Worm (Caenorhabditis elegans) whole organism, mixed stage, embryonic: ENCODE data around the gene pdl-1.

ENCODE experiments used
- M03D4.4 ChIP-seq: sonication (generic microtip); optimal IDR thresholded peaks from 2 replicates; lab custom pipeline; 2017; ENCODE audit warnings: mild to moderate bottlenecking, missing genetic modification characterization, missing compliant biosample characterization
- bed-3 ChIP-seq: fragments of 200-800 bp; sonication (Bioruptor generic); optimal IDR thresholded peaks from 3 replicates; lab custom pipeline; 2018; ENCODE audit warnings: mild to moderate bottlenecking, missing genetic modification characterization, moderate library complexity, missing compliant biosample characterization
- blmp-1 ChIP-seq: fragments of 150-350 bp; optimal IDR thresholded peaks from 2 replicates; lab custom pipeline; 2014; ENCODE audit warnings: missing biosample characterization, missing genetic modification characterization
- ceh-39 ChIP-seq: fragments of 150-350 bp; optimal IDR thresholded peaks from 2 replicates; lab custom pipeline; 2014; ENCODE audit warnings: missing biosample characterization, missing genetic modification characterization
- ceh-43 ChIP-seq: fragments of 200-800 bp; sonication (Bioruptor generic); optimal IDR thresholded peaks from 2 replicates; lab custom pipeline; 2018; ENCODE audit warnings: mild to moderate bottlenecking, missing genetic modification characterization, moderate library complexity, missing compliant biosample characterization
- ceh-83 ChIP-seq: fragments of 200-800 bp; sonication (Bioruptor generic); optimal IDR thresholded peaks from 2 replicates; lab custom pipeline; 2018; ENCODE audit warnings: mild to moderate bottlenecking, missing genetic modification characterization, missing compliant biosample characterization
- ces-1 ChIP-seq: fragments of 150-350 bp; optimal IDR thresholded peaks from 2 replicates; lab custom pipeline; 2014; ENCODE audit warnings: missing biosample characterization, missing genetic modification reagents, missing genetic modification characterization
- cnd-1 ChIP-seq: fragments of 200-800 bp; sonication (Bioruptor generic); optimal IDR thresholded peaks from 2 replicates; lab custom pipeline; 2018; ENCODE audit warnings: mild to moderate bottlenecking, missing genetic modification characterization, missing compliant biosample characterization
- elt-1 ChIP-seq: sonication (generic microtip); optimal IDR thresholded peaks from 2 replicates; lab custom pipeline; 2017; ENCODE audit warnings: missing genetic modification characterization, mild to moderate bottlenecking, missing compliant biosample characterization, antibody characterized with exemption, moderate library complexity, borderline replicate concordance; ENCODE audit not compliant: insufficient read depth
- elt-3 ChIP-seq: fragments of 150-350 bp; optimal IDR thresholded peaks from 2 replicates; lab custom pipeline; 2014; ENCODE audit warnings: missing biosample characterization, missing genetic modification characterization
- flh-1 ChIP-seq: fragments of 200-800 bp; sonication (Bioruptor generic); optimal IDR thresholded peaks from 2 replicates; lab custom pipeline; 2018; ENCODE audit warnings: mild to moderate bottlenecking, missing genetic modification characterization, moderate library complexity, missing compliant biosample characterization
- ham-2 ChIP-seq: fragments of 200-800 bp; sonication (Bioruptor generic); optimal IDR thresholded peaks from 2 replicates; lab custom pipeline; 2018; ENCODE audit warnings: mild to moderate bottlenecking, missing genetic modification characterization, missing compliant biosample characterization
- lin-13 ChIP-seq: fragments of 150-350 bp; optimal IDR thresholded peaks from 2 replicates; lab custom pipeline; 2014; ENCODE audit warnings: missing biosample characterization, missing genetic modification characterization
- lin-32 ChIP-seq: fragments of 200-800 bp; sonication (Bioruptor generic); optimal IDR thresholded peaks from 2 replicates; lab custom pipeline; 2018; ENCODE audit warnings: mild to moderate bottlenecking, missing genetic modification characterization, missing compliant biosample characterization
- mep-1 ChIP-seq: fragments of 150-350 bp; optimal IDR thresholded peaks from 2 replicates; lab custom pipeline; 2017; ENCODE audit warnings: missing biosample characterization, missing genetic modification reagents, missing genetic modification characterization, inconsistent platforms
- mls-2 ChIP-seq: sonication (generic microtip); optimal IDR thresholded peaks from 2 replicates; lab custom pipeline; 2016; ENCODE audit warnings: mild to moderate bottlenecking, missing genetic modification characterization, moderate library complexity, missing compliant biosample characterization
- nhr-12 ChIP-seq: fragments of 150-350 bp; optimal IDR thresholded peaks from 2 replicates; lab custom pipeline; 2014; ENCODE audit warnings: missing biosample characterization, missing genetic modification characterization
- nhr-2 ChIP-seq: fragments of 150-350 bp; optimal IDR thresholded peaks from 2 replicates; lab custom pipeline; 2014; ENCODE audit warnings: missing biosample characterization, missing genetic modification characterization
- nhr-237 ChIP-seq: fragments of 150-350 bp; optimal IDR thresholded peaks from 2 replicates; lab custom pipeline; 2014; ENCODE audit warnings: missing biosample characterization, missing genetic modification characterization
- nhr-28 ChIP-seq: fragments of 150-350 bp; optimal IDR thresholded peaks from 2 replicates; lab custom pipeline; 2014; ENCODE audit warnings: missing biosample characterization, missing genetic modification characterization
- nhr-76 ChIP-seq: sonication (generic microtip); optimal IDR thresholded peaks from 2 replicates; lab custom pipeline; 2017; ENCODE audit warnings: missing biosample characterization, missing genetic modification characterization
- pha-4 ChIP-seq: fragments of 150-350 bp; optimal IDR thresholded peaks from 2 replicates; lab custom pipeline; 2018; ENCODE audit warnings: missing biosample characterization, missing genetic modification reagents, missing genetic modification characterization
- sem-2 ChIP-seq: fragments of 200-800 bp; sonication (Bioruptor generic); optimal IDR thresholded peaks from 2 replicates; lab custom pipeline; 2018; ENCODE audit warnings: mild to moderate bottlenecking, missing genetic modification characterization, missing compliant biosample characterization
- snpc-4 ChIP-seq: fragments of 150-350 bp; optimal IDR thresholded peaks from 2 replicates; lab custom pipeline; 2014; ENCODE audit warnings: missing biosample characterization, missing genetic modification characterization
- sptf-1 ChIP-seq: sonication (generic microtip); optimal IDR thresholded peaks from 2 replicates; lab custom pipeline; 2017; ENCODE audit warnings: mild to moderate bottlenecking, missing genetic modification characterization, moderate library complexity, missing compliant biosample characterization
- tbx-8 ChIP-seq: fragments of 200-800 bp; sonication (Bioruptor generic); optimal IDR thresholded peaks from 2 replicates; lab custom pipeline; 2018; ENCODE audit warnings: mild to moderate bottlenecking, missing genetic modification characterization, moderate library complexity, missing compliant biosample characterization
- unc-120 ChIP-seq: sonication (generic microtip); optimal IDR thresholded peaks from 2 replicates; lab custom pipeline; 2017; ENCODE audit warnings: missing genetic modification characterization, missing compliant biosample characterization; ENCODE audit not compliant: poor library complexity, severe bottlenecking
- unc-39 ChIP-seq: fragments of 150-350 bp; optimal IDR thresholded peaks from 2 replicates; lab custom pipeline; 2014; ENCODE audit warnings: missing biosample characterization, missing genetic modification characterization
- unc-62 ChIP-seq: fragments of 150-350 bp; optimal IDR thresholded peaks from 2 replicates; lab custom pipeline; 2014; ENCODE audit warnings: missing biosample characterization, missing genetic modification reagents, missing genetic modification characterization
- zip-8 ChIP-seq: fragments of 150-350 bp; optimal IDR thresholded peaks from 2 replicates; lab custom pipeline; 2014; ENCODE audit warnings: missing biosample characterization, missing genetic modification characterization
- ztf-11 ChIP-seq: fragments of 150-350 bp; optimal IDR thresholded peaks from 2 replicates; lab custom pipeline; 2014; ENCODE audit warnings: missing biosample characterization, missing genetic modification characterization

Gene pdl-1

DNA sequence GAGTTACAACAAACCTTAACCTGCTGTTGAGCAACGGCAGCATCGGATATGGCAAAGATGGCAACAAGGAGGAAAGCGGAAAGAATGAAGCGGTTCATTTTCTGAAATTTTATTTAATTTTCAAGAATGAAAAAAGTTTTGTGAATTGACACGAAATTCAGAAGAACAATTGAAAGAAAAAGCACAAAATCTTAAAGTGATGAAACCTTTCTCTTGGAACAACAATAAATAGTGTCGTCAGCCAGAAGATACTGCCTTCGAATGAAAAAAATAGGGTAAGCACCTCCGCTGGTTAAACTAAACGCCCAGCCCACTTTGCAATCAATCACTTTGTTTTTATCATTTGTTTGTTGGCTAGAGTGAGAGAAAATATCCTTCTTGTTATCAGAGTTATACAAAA lies 28.5 kb downstream of the pdl-1 start, which contains the start of gene E04F6.9:
TSS of gene E04F6.9 (minus strand) at position 101 of the 400 bp plus-strand sequence.
- TF ChIP-seq ztf-11 (tag; lab: Kevin White, UChicago) (no peak), cnd-1 (tag; lab: Kevin White, UChicago) (no peak), lin-13 (tag; lab: Kevin White, UChicago) (no peak), sem-2 (GFP tag; lab: Kevin White, UChicago) (no peak), ces-1 (no peak), lin-32 (GFP tag; lab: Kevin White, UChicago) (no peak), ceh-43 (GFP tag; lab: Kevin White, UChicago) (no peak), pha-4 (tag; lab: Kevin White, UChicago) (no peak), tbx-8 (GFP tag; lab: Kevin White, UChicago) (no peak), blmp-1 (tag; lab: Kevin White, UChicago) (no peak), unc-120 (tag; lab: Kevin White, UChicago) (no peak), elt-3 (tag; lab: Kevin White, UChicago) (no peak), mep-1 (tag; lab: Kevin White, UChicago) (no peak), ham-2 (GFP tag; lab: Kevin White, UChicago) (no peak), elt-1 (tag; lab: Kevin White, UChicago) (no peak), snpc-4 (tag; lab: Kevin White, UChicago) (no peak), nhr-12 (tag; lab: Kevin White, UChicago) (no peak), sptf-1 (tag; lab: Kevin White, UChicago) (no peak)

DNA sequence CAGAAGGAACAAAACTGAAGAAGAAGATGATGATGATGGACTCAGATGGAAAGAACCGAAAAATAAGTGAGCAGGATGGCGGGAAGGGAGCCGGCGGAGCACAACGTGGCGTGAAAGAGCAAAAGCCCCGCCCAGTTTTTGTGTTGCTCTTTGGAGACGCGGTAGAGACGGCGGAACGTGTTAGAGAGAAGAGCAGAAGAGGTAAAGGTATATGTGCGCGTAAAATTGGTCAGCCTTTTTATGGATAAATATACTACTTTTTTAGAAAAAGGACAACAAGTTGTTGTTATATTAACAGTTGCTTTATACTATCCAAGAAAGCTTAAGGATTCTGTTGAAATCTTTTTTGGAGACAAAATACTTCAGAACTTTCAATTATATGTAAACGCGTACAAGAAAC lies 33.4 kb downstream of the pdl-1 start, which contains the start of gene E04F6.10:
TSS of gene E04F6.10 (minus strand) at position 101 of the 400 bp plus-strand sequence.
- TF ChIP-seq cnd-1 (tag; lab: Kevin White, UChicago) (no peak), lin-32 (GFP tag; lab: Kevin White, UChicago) (no peak), ces-1 (no peak), zip-8 (tag; lab: Kevin White, UChicago) (no peak), nhr-12 (tag; lab: Kevin White, UChicago) (no peak), unc-120 (tag; lab: Kevin White, UChicago) (no peak), elt-1 (tag; lab: Kevin White, UChicago) (no peak), ceh-43 (GFP tag; lab: Kevin White, UChicago) (no peak), nhr-76 (tag; lab: Kevin White, UChicago) (no peak), ceh-39 (tag; lab: Kevin White, UChicago) (no peak), unc-62 (GFP tag; lab: Kevin White, UChicago) (no peak), flh-1 (GFP tag; lab: Kevin White, UChicago) (no peak), sem-2 (GFP tag; lab: Kevin White, UChicago) (no peak), lin-13 (tag; lab: Kevin White, UChicago) (no peak), mls-2 (no peak), blmp-1 (tag; lab: Kevin White, UChicago) (no peak), ztf-11 (tag; lab: Kevin White, UChicago) (no peak), snpc-4 (tag; lab: Kevin White, UChicago) (no peak), ham-2 (GFP tag; lab: Kevin White, UChicago) (no peak)

DNA sequence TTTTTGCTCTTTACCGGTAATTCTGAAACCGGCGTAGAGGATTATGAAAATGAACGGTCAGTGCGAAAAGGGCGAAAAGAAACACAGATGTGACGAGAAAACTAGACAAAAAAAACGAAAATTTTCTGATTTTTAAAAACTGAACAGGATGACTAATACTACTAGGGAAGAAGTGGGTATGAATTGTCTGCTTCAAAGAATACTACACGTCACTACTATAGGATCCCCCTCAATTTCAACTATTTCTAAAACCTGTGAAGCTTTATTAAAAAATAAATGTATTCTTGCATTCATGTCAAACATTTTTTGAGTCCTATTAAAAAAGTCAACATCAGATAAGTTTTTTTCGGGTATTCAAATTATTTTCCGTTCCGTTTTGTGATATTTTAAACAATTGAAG lies 40.5 kb downstream of the pdl-1 start:
- TF ChIP-seq snpc-4 (tag; lab: Kevin White, UChicago) (no peak), ceh-43 (GFP tag; lab: Kevin White, UChicago) (no peak), flh-1 (GFP tag; lab: Kevin White, UChicago) (no peak), nhr-28 (tag; lab: Kevin White, UChicago) (no peak), bed-3 (GFP tag; lab: Kevin White, UChicago) (no peak), sptf-1 (tag; lab: Kevin White, UChicago) (no peak), blmp-1 (tag; lab: Kevin White, UChicago) (no peak), lin-32 (GFP tag; lab: Kevin White, UChicago) (no peak), unc-62 (GFP tag; lab: Kevin White, UChicago) (no peak), zip-8 (tag; lab: Kevin White, UChicago) (no peak), cnd-1 (tag; lab: Kevin White, UChicago) (no peak), unc-39 (tag; lab: Kevin White, UChicago) (no peak), nhr-237 (no peak), sem-2 (GFP tag; lab: Kevin White, UChicago) (no peak), ceh-83 (GFP tag; lab: Kevin White, UChicago) (no peak), nhr-2 (tag; lab: Kevin White, UChicago) (no peak), M03D4.4 (tag; lab: Kevin White, UChicago) (no peak), unc-120 (tag; lab: Kevin White, UChicago) (no peak), ham-2 (GFP tag; lab: Kevin White, UChicago) (no peak)
